Worm (Caenorhabditis elegans) whole organism, mixed stage, embryonic: ENCODE measurements around the gene C09G9.1.

Source experiments
- M03D4.4 ChIP-seq: sonication (generic microtip); optimal IDR thresholded peaks from 2 replicates; lab custom pipeline; 2017; ENCODE audit warnings: mild to moderate bottlenecking, missing genetic modification characterization, missing compliant biosample characterization
- bed-3 ChIP-seq: fragments of 200-800 bp; sonication (Bioruptor generic); optimal IDR thresholded peaks from 3 replicates; lab custom pipeline; 2018; ENCODE audit warnings: mild to moderate bottlenecking, missing genetic modification characterization, moderate library complexity, missing compliant biosample characterization
- blmp-1 ChIP-seq: fragments of 150-350 bp; optimal IDR thresholded peaks from 2 replicates; lab custom pipeline; 2014; ENCODE audit warnings: missing biosample characterization, missing genetic modification characterization
- ceh-39 ChIP-seq: fragments of 150-350 bp; optimal IDR thresholded peaks from 2 replicates; lab custom pipeline; 2014; ENCODE audit warnings: missing biosample characterization, missing genetic modification characterization
- ceh-43 ChIP-seq: fragments of 200-800 bp; sonication (Bioruptor generic); optimal IDR thresholded peaks from 2 replicates; lab custom pipeline; 2018; ENCODE audit warnings: mild to moderate bottlenecking, missing genetic modification characterization, moderate library complexity, missing compliant biosample characterization
- ceh-83 ChIP-seq: fragments of 200-800 bp; sonication (Bioruptor generic); optimal IDR thresholded peaks from 2 replicates; lab custom pipeline; 2018; ENCODE audit warnings: mild to moderate bottlenecking, missing genetic modification characterization, missing compliant biosample characterization
- ces-1 ChIP-seq: fragments of 150-350 bp; optimal IDR thresholded peaks from 2 replicates; lab custom pipeline; 2014; ENCODE audit warnings: missing biosample characterization, missing genetic modification reagents, missing genetic modification characterization
- cnd-1 ChIP-seq: fragments of 200-800 bp; sonication (Bioruptor generic); optimal IDR thresholded peaks from 2 replicates; lab custom pipeline; 2018; ENCODE audit warnings: mild to moderate bottlenecking, missing genetic modification characterization, missing compliant biosample characterization
- drap-1 ChIP-seq: fragments of 200-800 bp; sonication (Bioruptor generic); optimal IDR thresholded peaks from 3 replicates; lab custom pipeline; 2018; ENCODE audit warnings: mild to moderate bottlenecking, missing genetic modification characterization, missing compliant biosample characterization
- elt-3 ChIP-seq: fragments of 150-350 bp; optimal IDR thresholded peaks from 2 replicates; lab custom pipeline; 2014; ENCODE audit warnings: missing biosample characterization, missing genetic modification characterization
- flh-1 ChIP-seq: fragments of 200-800 bp; sonication (Bioruptor generic); optimal IDR thresholded peaks from 2 replicates; lab custom pipeline; 2018; ENCODE audit warnings: mild to moderate bottlenecking, missing genetic modification characterization, moderate library complexity, missing compliant biosample characterization
- ham-2 ChIP-seq: fragments of 200-800 bp; sonication (Bioruptor generic); optimal IDR thresholded peaks from 2 replicates; lab custom pipeline; 2018; ENCODE audit warnings: mild to moderate bottlenecking, missing genetic modification characterization, missing compliant biosample characterization
- hlh-1 ChIP-seq: fragments of 150-350 bp; optimal IDR thresholded peaks from 2 replicates; lab custom pipeline; 2014; ENCODE audit warnings: missing biosample characterization, missing genetic modification reagents, missing genetic modification characterization
- lin-13 ChIP-seq: fragments of 150-350 bp; optimal IDR thresholded peaks from 2 replicates; lab custom pipeline; 2014; ENCODE audit warnings: missing biosample characterization, missing genetic modification characterization
- lin-32 ChIP-seq: fragments of 200-800 bp; sonication (Bioruptor generic); optimal IDR thresholded peaks from 2 replicates; lab custom pipeline; 2018; ENCODE audit warnings: mild to moderate bottlenecking, missing genetic modification characterization, missing compliant biosample characterization
- lsy-2 ChIP-seq: fragments of 150-350 bp; optimal IDR thresholded peaks from 2 replicates; lab custom pipeline; 2014; ENCODE audit warnings: missing biosample characterization, missing genetic modification characterization
- mab-5 ChIP-seq: fragments of 150-350 bp; optimal IDR thresholded peaks from 2 replicates; lab custom pipeline; 2014; ENCODE audit warnings: missing biosample characterization, missing genetic modification characterization
- mep-1 ChIP-seq: fragments of 150-350 bp; optimal IDR thresholded peaks from 2 replicates; lab custom pipeline; 2017; ENCODE audit warnings: missing biosample characterization, missing genetic modification reagents, missing genetic modification characterization, inconsistent platforms
- mls-2 ChIP-seq: sonication (generic microtip); optimal IDR thresholded peaks from 2 replicates; lab custom pipeline; 2016; ENCODE audit warnings: mild to moderate bottlenecking, missing genetic modification characterization, moderate library complexity, missing compliant biosample characterization
- nhr-2 ChIP-seq: fragments of 150-350 bp; optimal IDR thresholded peaks from 2 replicates; lab custom pipeline; 2014; ENCODE audit warnings: missing biosample characterization, missing genetic modification characterization
- nhr-237 ChIP-seq: fragments of 150-350 bp; optimal IDR thresholded peaks from 2 replicates; lab custom pipeline; 2014; ENCODE audit warnings: missing biosample characterization, missing genetic modification characterization
- nhr-76 ChIP-seq: sonication (generic microtip); optimal IDR thresholded peaks from 2 replicates; lab custom pipeline; 2017; ENCODE audit warnings: missing biosample characterization, missing genetic modification characterization
- pha-4 ChIP-seq: fragments of 150-350 bp; optimal IDR thresholded peaks from 2 replicates; lab custom pipeline; 2018; ENCODE audit warnings: missing biosample characterization, missing genetic modification reagents, missing genetic modification characterization
- sem-2 ChIP-seq: fragments of 200-800 bp; sonication (Bioruptor generic); optimal IDR thresholded peaks from 2 replicates; lab custom pipeline; 2018; ENCODE audit warnings: mild to moderate bottlenecking, missing genetic modification characterization, missing compliant biosample characterization
- snpc-4 ChIP-seq: fragments of 150-350 bp; optimal IDR thresholded peaks from 2 replicates; lab custom pipeline; 2014; ENCODE audit warnings: missing biosample characterization, missing genetic modification characterization
- sptf-1 ChIP-seq: sonication (generic microtip); optimal IDR thresholded peaks from 2 replicates; lab custom pipeline; 2017; ENCODE audit warnings: mild to moderate bottlenecking, missing genetic modification characterization, moderate library complexity, missing compliant biosample characterization
- tbx-8 ChIP-seq: fragments of 200-800 bp; sonication (Bioruptor generic); optimal IDR thresholded peaks from 2 replicates; lab custom pipeline; 2018; ENCODE audit warnings: mild to moderate bottlenecking, missing genetic modification characterization, moderate library complexity, missing compliant biosample characterization
- unc-39 ChIP-seq: fragments of 150-350 bp; optimal IDR thresholded peaks from 2 replicates; lab custom pipeline; 2014; ENCODE audit warnings: missing biosample characterization, missing genetic modification characterization
- unc-62 ChIP-seq: fragments of 150-350 bp; optimal IDR thresholded peaks from 2 replicates; lab custom pipeline; 2014; ENCODE audit warnings: missing biosample characterization, missing genetic modification reagents, missing genetic modification characterization
- zip-8 ChIP-seq: fragments of 150-350 bp; optimal IDR thresholded peaks from 2 replicates; lab custom pipeline; 2014; ENCODE audit warnings: missing biosample characterization, missing genetic modification characterization
- ztf-11 ChIP-seq: fragments of 150-350 bp; optimal IDR thresholded peaks from 2 replicates; lab custom pipeline; 2014; ENCODE audit warnings: missing biosample characterization, missing genetic modification characterization

The C09G9.1 gene

ce11 chrIV:8892558-8892957, 27.3 kb upstream of the C09G9.1 start, which contains the start of gene C27B7.2:
C27B7.2 (plus strand) TSS chrIV:8892858.
- TF ChIP-seq elt-3 (tag; lab: Kevin White, UChicago) = no peak
- no peak for TF ChIP-seq flh-1 (GFP tag; lab: Kevin White, UChicago)
- no peak for TF ChIP-seq ces-1 (GFP tag; lab: Kevin White, UChicago)
- TF ChIP-seq lsy-2 (tag; lab: Kevin White, UChicago) = no peak
- no peak for TF ChIP-seq unc-62
- no peak for TF ChIP-seq hlh-1 (tag; lab: Kevin White, UChicago)
- TF ChIP-seq ztf-11 (tag; lab: Kevin White, UChicago) = no peak
- no peak for TF ChIP-seq ceh-83
- TF ChIP-seq unc-39 (tag; lab: Kevin White, UChicago) = no peak
- no peak for TF ChIP-seq M03D4.4 (tag; lab: Kevin White, UChicago)

- TF ChIP-seq ham-2 (GFP tag; lab: Kevin White, UChicago) (peak; percentile 38), lin-13 (peak; percentile 5), blmp-1 (no peak), pha-4 (tag; lab: Kevin White, UChicago) (peak; percentile 55), ces-1 (GFP tag; lab: Kevin White, UChicago) (peak; percentile 83), bed-3 (GFP tag; lab: Kevin White, UChicago) (no peak), mep-1 (tag; lab: Kevin White, UChicago) (peak; percentile 59)
Observed at ce11 chrIV:8891131-8891530, 25.8 kb upstream of the C09G9.1 start, which contains the start of gene spr-2. spr-2 (plus strand) TSS chrIV:8891462.

ce11 chrIV:8888525-8889026, 23.3 kb upstream of the C09G9.1 start, which contains the start of gene oma-1:
oma-1 (plus strand) TSS chrIV:8888976.
- no peak for TF ChIP-seq cnd-1
- no peak for TF ChIP-seq ceh-43 (GFP tag; lab: Kevin White, UChicago)
- no peak for TF ChIP-seq tbx-8 (GFP tag; lab: Kevin White, UChicago)
- no peak for TF ChIP-seq sem-2 (GFP tag; lab: Kevin White, UChicago)
- no peak for TF ChIP-seq sptf-1
- TF ChIP-seq drap-1 = no peak
- no peak for TF ChIP-seq lin-32 (GFP tag; lab: Kevin White, UChicago)

- TF ChIP-seq hlh-1 (tag; lab: Kevin White, UChicago) (no peak), mls-2 (tag; lab: Kevin White, UChicago) (no peak), M03D4.4 (tag; lab: Kevin White, UChicago) (no peak), nhr-76 (tag; lab: Kevin White, UChicago) (no peak), nhr-237 (tag; lab: Kevin White, UChicago) (no peak), snpc-4 (tag; lab: Kevin White, UChicago) (no peak), elt-3 (tag; lab: Kevin White, UChicago) (no peak), cnd-1 (no peak), lsy-2 (tag; lab: Kevin White, UChicago) (no peak), ham-2 (GFP tag; lab: Kevin White, UChicago) (no peak), zip-8 (tag; lab: Kevin White, UChicago) (no peak), mab-5 (tag; lab: Kevin White, UChicago) (no peak), ceh-39 (tag; lab: Kevin White, UChicago) (no peak), sptf-1 (no peak), drap-1 (no peak), ceh-83 (no peak), mep-1 (tag; lab: Kevin White, UChicago) (no peak), nhr-2 (tag; lab: Kevin White, UChicago) (no peak)
Observed at ce11 chrIV:8886228-8886627, 20.9 kb upstream of the C09G9.1 start, which contains the start of gene C09G9.5. C09G9.5 (plus strand) TSS chrIV:8886528.

- TF ChIP-seq lin-32 (GFP tag; lab: Kevin White, UChicago) (no peak), tbx-8 (GFP tag; lab: Kevin White, UChicago) (no peak), hlh-1 (tag; lab: Kevin White, UChicago) (no peak), nhr-76 (tag; lab: Kevin White, UChicago) (no peak), bed-3 (GFP tag; lab: Kevin White, UChicago) (no peak), nhr-2 (tag; lab: Kevin White, UChicago) (no peak), nhr-237 (tag; lab: Kevin White, UChicago) (no peak), mep-1 (tag; lab: Kevin White, UChicago) (no peak), cnd-1 (no peak), ceh-43 (GFP tag; lab: Kevin White, UChicago) (no peak)
Observed at ce11 chrIV:8881181-8881580, 15.9 kb upstream of the C09G9.1 start, which contains the start of gene C09G9.8. C09G9.8 (plus strand) TSS chrIV:8881481.
